Fruit fly (Drosophila melanogaster) whole organism, wandering third instar larva: Measurements from ENCODE around the gene stai.

Source experiments
- Abd-B ChIP-seq: fragments of >200 bp; optimal IDR thresholded peaks from 2 replicates; lab custom pipeline; 2017; ENCODE audit warnings: missing biosample characterization, missing genetic modification characterization
- CG32264 ChIP-seq: fragments of 200-800 bp; sonication (Bioruptor generic); optimal IDR thresholded peaks from 2 replicates; lab custom pipeline; 2016; ENCODE audit warnings: missing biosample characterization, missing genetic modification characterization
- CG9705 ChIP-seq: fragments of 200-800 bp; sonication (Bioruptor generic); optimal IDR thresholded peaks from 2 replicates; lab custom pipeline; 2018; ENCODE audit warnings: missing biosample characterization, mild to moderate bottlenecking, missing genetic modification characterization
- CrebA ChIP-seq: fragments of 200-800 bp; sonication (Bioruptor generic); optimal IDR thresholded peaks from 2 replicates; lab custom pipeline; 2016; ENCODE audit warnings: missing biosample characterization, mild to moderate bottlenecking, missing genetic modification characterization, borderline replicate concordance
- Dfd ChIP-seq: fragments of >200 bp; optimal IDR thresholded peaks from 2 replicates; lab custom pipeline; 2017; ENCODE audit warnings: missing biosample characterization, missing genetic modification characterization
- Dif ChIP-seq: fragments of 200-275, 200-300 bp; sonication (Bioruptor generic); optimal IDR thresholded peaks from 2 replicates; lab custom pipeline; 2018; ENCODE audit warnings: missing biosample characterization, missing genetic modification characterization; ENCODE audit not compliant: partially characterized antibody
- GATAd ChIP-seq: sonication (Bioruptor generic); optimal IDR thresholded peaks from 2 replicates; lab custom pipeline; 2016; ENCODE audit warnings: missing biosample characterization, missing genetic modification characterization
- HLH106 ChIP-seq: fragments of 200-800 bp; optimal IDR thresholded peaks from 3 replicates; lab custom pipeline; 2019; ENCODE audit warnings: missing biosample characterization, mild to moderate bottlenecking, missing genetic modification characterization, moderate library complexity
- Hnf4 ChIP-seq: fragments of 200-800 bp; sonication (Bioruptor generic); optimal IDR thresholded peaks from 2 replicates; lab custom pipeline; 2016; ENCODE audit warnings: missing biosample characterization, mild to moderate bottlenecking, missing genetic modification characterization
- Hr78 ChIP-seq: fragments of >200 bp; optimal IDR thresholded peaks from 2 replicates; lab custom pipeline; 2017; ENCODE audit warnings: missing biosample characterization, missing genetic modification characterization
- Hr83 ChIP-seq: fragments of 200-300 bp; sonication (Bioruptor generic); optimal IDR thresholded peaks from 2 replicates; lab custom pipeline; 2016; ENCODE audit warnings: missing biosample characterization, mild to moderate bottlenecking, missing genetic modification characterization, moderate library complexity; ENCODE audit not compliant: poor library complexity, severe bottlenecking
- Jra ChIP-seq: sonication (Bioruptor generic); optimal IDR thresholded peaks from 2 replicates; lab custom pipeline; 2016; ENCODE audit warnings: missing biosample characterization, missing genetic modification characterization
- Mio ChIP-seq: sonication (Bioruptor generic); optimal IDR thresholded peaks from 2 replicates; lab custom pipeline; 2016; ENCODE audit warnings: missing biosample characterization, missing genetic modification characterization
- Myc ChIP-seq: fragments of >200 bp; optimal IDR thresholded peaks from 2 replicates; lab custom pipeline; 2017
- N ChIP-seq: fragments of >200 bp; optimal IDR thresholded peaks from 2 replicates; lab custom pipeline; 2018; ENCODE audit warnings: missing biosample characterization, missing external identifiers, missing genetic modification characterization
- OdsH ChIP-seq: fragments of 200-800 bp; sonication (Bioruptor generic); optimal IDR thresholded peaks from 2 replicates; lab custom pipeline; 2016; ENCODE audit warnings: missing biosample characterization, mild to moderate bottlenecking, missing genetic modification characterization
- Rel ChIP-seq, 2 experiments: fragments of 200-800 bp; sonication (Bioruptor generic) in 1 of 2; optimal IDR thresholded peaks; 2 replicates in 1 of 2; 3 replicates in 1 of 2; lab custom pipeline; 2016 to 2019; ENCODE audit warnings: mild to moderate bottlenecking in 2 of 2, missing biosample characterization in 2 of 2, missing genetic modification characterization in 2 of 2, moderate library complexity in 1 of 2
- Sp1 ChIP-seq: fragments of 200-800 bp; sonication (Bioruptor generic); optimal IDR thresholded peaks from 3 replicates; lab custom pipeline; 2019; ENCODE audit warnings: missing biosample characterization, mild to moderate bottlenecking, missing genetic modification characterization, moderate library complexity
- Vsx2 ChIP-seq: fragments of 200-300, 225-300 bp; sonication (Bioruptor generic); optimal IDR thresholded peaks from 2 replicates; lab custom pipeline; 2018; ENCODE audit warnings: missing biosample characterization, missing genetic modification characterization; ENCODE audit not compliant: partially characterized antibody
- br ChIP-seq: fragments of 200-800 bp; sonication (Bioruptor generic); optimal IDR thresholded peaks from 2 replicates; lab custom pipeline; 2016; ENCODE audit warnings: missing biosample characterization, missing genetic modification characterization
- brk ChIP-seq: fragments of 200-800 bp; sonication (Bioruptor generic); optimal IDR thresholded peaks from 2 replicates; lab custom pipeline; 2016; ENCODE audit warnings: missing biosample characterization, mild to moderate bottlenecking, missing genetic modification characterization
- dl ChIP-seq, 2 experiments: fragments of 175-275, 200-275 bp in 1 of 2; fragments of 200-275 bp in 1 of 2; sonication (Bioruptor generic); optimal IDR thresholded peaks; lab custom pipeline; 2018; ENCODE audit warnings: mild to moderate bottlenecking in 2 of 2, missing biosample characterization in 2 of 2, missing genetic modification characterization in 2 of 2, moderate library complexity in 2 of 2; ENCODE audit not compliant: partially characterized antibody in 2 of 2, insufficient read depth in 1 of 2
- dmrt93B ChIP-seq: fragments of 200-800 bp; sonication (Bioruptor generic); optimal IDR thresholded peaks from 2 replicates; lab custom pipeline; 2018; ENCODE audit warnings: missing biosample characterization, mild to moderate bottlenecking, missing genetic modification characterization
- dsf ChIP-seq: sonication (Bioruptor generic); optimal IDR thresholded peaks from 2 replicates; lab custom pipeline; 2016; ENCODE audit warnings: missing biosample characterization, missing genetic modification characterization, borderline replicate concordance
- ey ChIP-seq: fragments of 200-800 bp; sonication (Bioruptor generic); optimal IDR thresholded peaks from 2 replicates; lab custom pipeline; 2016; ENCODE audit warnings: missing biosample characterization, missing genetic modification characterization
- foxo ChIP-seq, 2 experiments: fragments of 200-800 bp; sonication (Bioruptor generic); optimal IDR thresholded peaks; 2 replicates in 1 of 2; 3 replicates in 1 of 2; lab custom pipeline; 2016 to 2017; ENCODE audit warnings: missing biosample characterization in 2 of 2, missing genetic modification characterization in 2 of 2
- fru ChIP-seq: fragments of 200-800 bp; sonication (Bioruptor generic); optimal IDR thresholded peaks from 3 replicates; lab custom pipeline; 2016; ENCODE audit warnings: missing biosample characterization, mild to moderate bottlenecking, missing genetic modification characterization
- h ChIP-seq: fragments of 200-800 bp; sonication (Bioruptor generic); optimal IDR thresholded peaks from 3 replicates; lab custom pipeline; 2016; ENCODE audit warnings: missing biosample characterization, mild to moderate bottlenecking, missing genetic modification characterization
- jim ChIP-seq: fragments of 175-275, 200-325 bp; sonication (Bioruptor generic); optimal IDR thresholded peaks from 2 replicates; lab custom pipeline; 2016; ENCODE audit warnings: missing biosample characterization, mild to moderate bottlenecking, missing genetic modification characterization
- lola ChIP-seq: fragments of >200 bp; optimal IDR thresholded peaks from 2 replicates; lab custom pipeline; 2017; ENCODE audit warnings: missing biosample characterization, missing genetic modification characterization
- pan ChIP-seq: fragments of >200 bp; optimal IDR thresholded peaks from 2 replicates; lab custom pipeline; 2017
- psq ChIP-seq: fragments of 200-800 bp; sonication (Bioruptor generic); optimal IDR thresholded peaks from 3 replicates; lab custom pipeline; 2017; ENCODE audit warnings: missing biosample characterization, mild to moderate bottlenecking, missing genetic modification characterization, moderate library complexity
- rgr ChIP-seq: fragments of 200-800 bp; sonication (Bioruptor generic); optimal IDR thresholded peaks from 3 replicates; lab custom pipeline; 2016; ENCODE audit warnings: missing biosample characterization, mild to moderate bottlenecking, missing genetic modification characterization
- sage ChIP-seq: fragments of 200-800 bp; sonication (Bioruptor generic); optimal IDR thresholded peaks from 2 replicates; lab custom pipeline; 2016; ENCODE audit warnings: missing biosample characterization, mild to moderate bottlenecking, missing genetic modification characterization
- sv ChIP-seq: fragments of 200-800 bp; sonication (Bioruptor generic); optimal IDR thresholded peaks from 3 replicates; lab custom pipeline; 2016; ENCODE audit warnings: missing biosample characterization, missing genetic modification characterization
- tai ChIP-seq: sonication (Bioruptor generic); optimal IDR thresholded peaks from 2 replicates; lab custom pipeline; 2016; ENCODE audit warnings: missing biosample characterization, missing genetic modification characterization
- usp ChIP-seq: fragments of >200 bp; optimal IDR thresholded peaks from 2 replicates; lab custom pipeline; 2017; ENCODE audit warnings: missing biosample characterization, missing genetic modification characterization
- woc ChIP-seq: sonication (Bioruptor generic); optimal IDR thresholded peaks from 2 replicates; lab custom pipeline; 2016; ENCODE audit warnings: missing biosample characterization, mild to moderate bottlenecking, missing genetic modification characterization

stai gene

DNA sequence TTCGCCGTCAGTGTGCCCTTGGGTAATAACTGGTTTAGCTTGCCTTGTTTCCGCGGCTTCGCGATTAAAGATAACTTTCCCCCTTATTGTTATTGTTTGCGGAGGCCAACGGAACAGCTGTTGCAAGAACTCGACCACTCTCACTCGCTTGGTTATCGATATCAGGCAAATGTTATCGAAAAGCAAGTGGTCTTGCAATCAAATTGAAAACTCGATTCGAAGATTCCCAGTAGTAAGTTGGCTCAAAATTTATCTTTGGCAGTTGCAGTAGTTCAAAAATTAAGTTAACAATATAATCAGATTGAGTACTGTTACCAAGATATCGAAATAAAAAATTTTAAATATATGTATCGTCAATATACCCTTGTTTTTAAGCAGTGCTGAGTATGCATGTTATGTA, 34.4 kb upstream of the stai start, which contains the start of the genes Fbw5 and CG9147:
Gene Fbw5, minus strand, starts transcription at position 131 of the 400 bp plus-strand sequence.
Gene CG9147, plus strand, starts transcription at position 175 of the 400 bp plus-strand sequence.
- TF ChIP-seq foxo (GFP tag; optimal IDR thresholded peaks at IDR 0.05; lab: Kevin White, UChicago) (peak; percentile 99 to 100), ey (GFP tag; lab: Kevin White, UChicago) (peak; percentile 100), Myc (lab: Kevin White, UChicago) (no peak), Hr83 (GFP tag; lab: Kevin White, UChicago) (peak; percentile 98), Hnf4 (GFP tag; lab: Kevin White, UChicago) (peak; percentile 100), Rel (GFP tag; optimal IDR thresholded peaks at IDR 0.05; lab: Kevin White, UChicago) (peak; percentile 99), Rel (tag; optimal IDR thresholded peaks at IDR 0.05; lab: Kevin White, UChicago) (peak; percentile 94), psq (peak; percentile 99), lola (GFP tag; lab: Kevin White, UChicago) (no peak), CrebA (GFP tag; lab: Kevin White, UChicago) (no peak), dl (GFP tag; optimal IDR thresholded peaks at IDR 0.05; lab: Kevin White, UChicago; ENCODE audit: insufficient read depth in 1 of 2, partially characterized antibody in 2 of 2) (no peak), sv (peak; percentile 100), tai (GFP tag; lab: Kevin White, UChicago) (no peak), pan (lab: Kevin White, UChicago) (no peak), Sp1 (GFP tag; lab: Kevin White, UChicago) (peak; percentile 100), HLH106 (peak; percentile 100), Dfd (GFP tag; lab: Kevin White, UChicago) (no peak), woc (peak; percentile 100), dmrt93B (GFP tag; lab: Kevin White, UChicago) (peak; percentile 99), fru (peak; percentile 99), Jra (peak; percentile 98), Abd-B (no peak), CG32264 (GFP tag; lab: Kevin White, UChicago) (peak; percentile 100), N (no peak), Dif (GFP tag; lab: Kevin White, UChicago) (no peak), br (peak; percentile 100), OdsH (GFP tag; lab: Kevin White, UChicago) (peak; percentile 100), h (GFP tag; lab: Kevin White, UChicago) (peak; percentile 100), CG9705 (GFP tag; lab: Kevin White, UChicago) (peak; percentile 96), sage (GFP tag; lab: Kevin White, UChicago) (peak; percentile 99), GATAd (GFP tag; lab: Kevin White, UChicago) (peak; percentile 96), Mio (peak; percentile 95), dsf (GFP tag; lab: Kevin White, UChicago) (peak; percentile 97), rgr (peak; percentile 100), jim (peak; percentile 74), Vsx2 (GFP tag; lab: Kevin White, UChicago) (no peak), usp (GFP tag; lab: Kevin White, UChicago) (no peak), Hr78 (GFP tag; lab: Kevin White, UChicago) (no peak), brk (no peak)

DNA sequence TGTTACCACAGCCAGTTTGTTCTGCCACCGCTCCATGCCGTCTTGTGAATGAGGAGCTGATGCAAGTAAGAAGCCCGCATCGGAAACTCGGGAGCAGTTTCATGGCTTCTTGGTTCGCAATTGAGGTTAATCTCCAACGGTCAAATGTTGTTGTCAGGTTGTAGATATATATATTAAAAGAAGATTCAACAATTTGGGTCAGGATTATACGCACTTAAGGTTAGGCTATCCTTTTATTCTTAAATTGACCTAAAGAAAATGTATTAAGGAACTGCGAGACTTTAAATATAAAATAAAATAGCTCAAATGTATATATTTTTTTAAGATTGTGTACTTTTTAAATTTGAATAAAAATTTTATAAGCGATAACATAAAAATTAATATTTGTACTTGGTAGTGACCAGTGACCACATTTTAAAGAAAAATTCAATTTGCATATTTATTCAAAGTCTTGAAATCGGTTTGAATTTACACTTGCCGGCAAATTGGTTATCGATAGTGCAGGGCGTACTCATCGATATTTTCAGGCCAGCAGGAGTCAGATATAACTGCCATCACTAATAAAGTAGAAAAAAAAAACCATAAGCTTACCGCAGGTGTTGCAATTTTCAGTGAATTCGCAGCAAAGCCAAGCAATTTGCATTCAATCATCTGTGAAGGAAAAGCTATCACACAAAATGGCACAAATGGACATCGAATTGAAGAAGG, 31.5 kb upstream of the stai start, which contains the start of the genes CG9150 and Pfdn1:
Gene CG9150, minus strand, starts transcription at position 51 of the 708 bp plus-strand sequence.
Gene Pfdn1, plus strand, starts transcription at position 536 of the 708 bp plus-strand sequence.
- peak; percentile 11 for TF ChIP-seq h (GFP tag; lab: Kevin White, UChicago)
- TF ChIP-seq CG9705 (GFP tag; lab: Kevin White, UChicago) = no peak
- peak; percentile 71 for TF ChIP-seq Hr83 (GFP tag; lab: Kevin White, UChicago)
- peak; percentile 33 for TF ChIP-seq Hnf4 (GFP tag; lab: Kevin White, UChicago)
